Fruit fly (Drosophila melanogaster) whole organism, embryonic: ENCODE data around the gene CG14625.

ENCODE experiments used
- Ada2b ChIP-seq: fragments of 200-800 bp; sonication (Bioruptor generic); IDR thresholded peaks from 2 replicates; pipeline ENCODE4 v1.3.6; 2022; ENCODE audit warnings: missing biosample characterization, missing genetic modification characterization
- Atf3 ChIP-seq: fragments of 200-800 bp; sonication (Bioruptor generic); optimal IDR thresholded peaks from 3 replicates; lab custom pipeline; 2016; ENCODE audit warnings: missing biosample characterization, missing genetic modification characterization
- Bgb ChIP-seq: fragments of 200-800 bp; sonication (Bioruptor generic); IDR thresholded peaks from 2 replicates; pipeline ENCODE4 v1.3.6; 2022; ENCODE audit warnings: missing biosample characterization, missing genetic modification characterization; ENCODE audit not compliant: partially characterized antibody
- CG10366 ChIP-seq: fragments of 200-800 bp; sonication (Bioruptor generic); IDR thresholded peaks from 2 replicates; pipeline ENCODE4 v1.3.6; 2022; ENCODE audit warnings: missing biosample characterization, missing genetic modification characterization
- CG10979 ChIP-seq: fragments of 200-800 bp; sonication (Bioruptor generic); optimal IDR thresholded peaks from 2 replicates; lab custom pipeline; 2018; ENCODE audit warnings: missing biosample characterization, mild to moderate bottlenecking, missing genetic modification characterization, moderate library complexity
- CG12219 ChIP-seq: fragments of 200-800 bp; sonication (Bioruptor generic); optimal IDR thresholded peaks from 3 replicates; lab custom pipeline; 2018; ENCODE audit warnings: missing biosample characterization, mild to moderate bottlenecking, missing genetic modification characterization
- CG12769 ChIP-seq: fragments of 200-800 bp; sonication (Bioruptor generic); optimal IDR thresholded peaks from 2 replicates; lab custom pipeline; 2019; ENCODE audit warnings: missing biosample characterization, mild to moderate bottlenecking, missing genetic modification characterization, moderate library complexity
- CG14441 ChIP-seq: fragments of 200-800 bp; sonication (Bioruptor generic); IDR thresholded peaks from 2 replicates; pipeline ENCODE4 v1.3.6; 2022; ENCODE audit warnings: missing biosample characterization, missing genetic modification characterization
- CG14667 ChIP-seq: fragments of 200-800 bp; sonication (Bioruptor generic); IDR thresholded peaks from 2 replicates; pipeline ENCODE4 v1.3.6; 2022; ENCODE audit warnings: missing biosample characterization, missing genetic modification characterization
- CG1832 ChIP-seq: fragments of 200-800 bp; sonication (Bioruptor generic); optimal IDR thresholded peaks from 2 replicates; lab custom pipeline; 2017; ENCODE audit warnings: missing biosample characterization, mild to moderate bottlenecking, missing genetic modification characterization, inconsistent platforms
- CG32767 ChIP-seq: fragments of 200-800 bp; sonication (Bioruptor generic); IDR thresholded peaks from 2 replicates; pipeline ENCODE4 v1.3.6; 2022; ENCODE audit warnings: missing biosample characterization, missing genetic modification characterization
- CG32772 ChIP-seq: fragments of 200-800 bp; sonication (Bioruptor generic); IDR thresholded peaks from 2 replicates; pipeline ENCODE4 v1.3.6; 2022; ENCODE audit warnings: missing biosample characterization, missing genetic modification characterization
- CG33213 ChIP-seq: fragments of 200-800 bp; sonication (Bioruptor generic); optimal IDR thresholded peaks from 3 replicates; lab custom pipeline; 2016; ENCODE audit warnings: missing biosample characterization, missing genetic modification characterization
- CG33557 ChIP-seq: fragments of 200-800 bp; sonication (Bioruptor generic); optimal IDR thresholded peaks from 2 replicates; lab custom pipeline; 2019; ENCODE audit warnings: missing biosample characterization, mild to moderate bottlenecking, missing genetic modification characterization, moderate library complexity
- CG34376 ChIP-seq: fragments of 200-800 bp; sonication (Bioruptor generic); optimal IDR thresholded peaks from 2 replicates; lab custom pipeline; 2018; ENCODE audit warnings: missing biosample characterization, mild to moderate bottlenecking, missing genetic modification characterization
- CG4328 ChIP-seq: fragments of 200-800 bp; sonication (Bioruptor generic); optimal IDR thresholded peaks from 3 replicates; lab custom pipeline; 2017; ENCODE audit warnings: missing biosample characterization, missing genetic modification reagents, missing genetic modification characterization
- CG5180 ChIP-seq: fragments of 200-800 bp; sonication (Bioruptor generic); optimal IDR thresholded peaks from 3 replicates; lab custom pipeline; 2017; ENCODE audit warnings: missing biosample characterization, missing genetic modification characterization, mild to moderate bottlenecking, moderate library complexity, missing genetic modification reagents
- CG5245 ChIP-seq: fragments of 200-800 bp; sonication (Bioruptor generic); optimal IDR thresholded peaks from 3 replicates; lab custom pipeline; 2016; ENCODE audit warnings: missing biosample characterization, missing genetic modification characterization
- CG8290 ChIP-seq, 3 experiments: fragments of 200-800 bp; sonication (Bioruptor generic); optimal IDR thresholded peaks; 2 replicates each; lab custom pipeline; 2016 to 2019; ENCODE audit warnings: missing biosample characterization in 3 of 3, missing genetic modification characterization in 3 of 3, mild to moderate bottlenecking in 2 of 3, moderate library complexity in 1 of 3
- CG9797 ChIP-seq: fragments of 200-800 bp; sonication (Bioruptor generic); optimal IDR thresholded peaks from 3 replicates; lab custom pipeline; 2018; ENCODE audit warnings: missing biosample characterization, mild to moderate bottlenecking, missing genetic modification characterization
- CkIIα-i1 ChIP-seq: fragments of 200-800 bp; sonication (Bioruptor generic); IDR thresholded peaks from 2 replicates; pipeline ENCODE4 v1.3.6; 2022; ENCODE audit warnings: missing biosample characterization, missing genetic modification characterization
- D19A ChIP-seq: fragments of 200-800 bp; optimal IDR thresholded peaks from 3 replicates; lab custom pipeline; 2019; ENCODE audit warnings: missing biosample characterization, mild to moderate bottlenecking, missing genetic modification characterization, moderate library complexity
- Dip2 ChIP-seq: fragments of 200-800 bp; sonication (Bioruptor generic); IDR thresholded peaks from 2 replicates; pipeline ENCODE4 v1.3.6; 2022; ENCODE audit warnings: missing biosample characterization, missing genetic modification characterization
- Fer2 ChIP-seq: fragments of 200-800 bp; sonication (Bioruptor generic); optimal IDR thresholded peaks from 2 replicates; lab custom pipeline; 2018; ENCODE audit warnings: missing biosample characterization, mild to moderate bottlenecking, missing genetic modification characterization, moderate library complexity
- GATAe ChIP-seq: fragments of 200-800 bp; sonication (Bioruptor generic); conservative IDR thresholded peaks from 2 replicates; pipeline ENCODE4 v1.3.6; 2022; ENCODE audit warnings: missing biosample characterization, missing genetic modification characterization
- HLH3B ChIP-seq: fragments of 200-800 bp; sonication (Bioruptor generic); IDR thresholded peaks from 2 replicates; pipeline ENCODE4 v1.3.6; 2022; ENCODE audit warnings: missing biosample characterization, missing genetic modification characterization
- Hmr ChIP-seq: fragments of 200-800 bp; sonication (Bioruptor generic); optimal IDR thresholded peaks from 3 replicates; lab custom pipeline; 2017; ENCODE audit warnings: mild to moderate bottlenecking, missing biosample characterization, missing genetic modification reagents, missing genetic modification characterization
- Hsf ChIP-seq: fragments of 200-800 bp; sonication (Bioruptor generic); optimal IDR thresholded peaks from 3 replicates; lab custom pipeline; 2016; ENCODE audit warnings: missing biosample characterization, missing genetic modification characterization
- Mrtf ChIP-seq: fragments of 200-800 bp; sonication (Bioruptor generic); IDR thresholded peaks from 3 replicates; pipeline ENCODE4 v1.3.6; 2022; ENCODE audit warnings: missing biosample characterization, missing genetic modification characterization
- NC2α ChIP-seq: fragments of 200-800 bp; sonication (Bioruptor generic); optimal IDR thresholded peaks from 2 replicates; lab custom pipeline; 2016; ENCODE audit warnings: missing biosample characterization, missing genetic modification characterization
- NfI ChIP-seq: fragments of 200-800 bp; sonication (Bioruptor generic); optimal IDR thresholded peaks from 3 replicates; lab custom pipeline; 2018; ENCODE audit warnings: missing biosample characterization, mild to moderate bottlenecking, missing genetic modification characterization, moderate library complexity
- Pdp1 ChIP-seq, 2 experiments: fragments of 200-800 bp; sonication (Bioruptor generic); optimal IDR thresholded peaks; 3 replicates each; lab custom pipeline; 2016; ENCODE audit warnings: missing biosample characterization in 2 of 2, missing genetic modification characterization in 2 of 2, mild to moderate bottlenecking in 1 of 2, moderate library complexity in 1 of 2
- Sox100B ChIP-seq: fragments of 200-800 bp; sonication (Bioruptor generic); optimal IDR thresholded peaks from 3 replicates; lab custom pipeline; 2018; ENCODE audit warnings: missing biosample characterization, mild to moderate bottlenecking, missing genetic modification characterization
- Stat92E ChIP-seq, 3 experiments: fragments of >200 bp in 2 of 3; fragments of 200-800 bp in 1 of 3; sonication (Bioruptor generic) in 1 of 3; optimal IDR thresholded peaks; 2 replicates each; lab custom pipeline; 2017 to 2019; ENCODE audit warnings: missing biosample characterization in 3 of 3, missing genetic modification characterization in 3 of 3, mild to moderate bottlenecking in 1 of 3, moderate library complexity in 1 of 3
- Trl ChIP-seq, 3 experiments: fragments of >200 bp in 2 of 3; fragments of 200-800 bp in 1 of 3; sonication (Bioruptor generic) in 1 of 3; optimal IDR thresholded peaks; 2 replicates in 1 of 3; 3 replicates in 2 of 3; lab custom pipeline; 2016 to 2017; ENCODE audit warnings: missing biosample characterization in 1 of 3, missing genetic modification characterization in 1 of 3
- ash1 ChIP-seq: fragments of 200-800 bp; sonication (Bioruptor generic); optimal IDR thresholded peaks from 2 replicates; lab custom pipeline; 2018; ENCODE audit warnings: missing biosample characterization, mild to moderate bottlenecking, missing genetic modification characterization
- da ChIP-seq: fragments of 200-800 bp; sonication (Bioruptor generic); optimal IDR thresholded peaks from 2 replicates; lab custom pipeline; 2016; ENCODE audit warnings: missing biosample characterization, missing genetic modification characterization
- dan ChIP-seq: fragments of 200-800 bp; sonication (Bioruptor generic); IDR thresholded peaks from 2 replicates; pipeline ENCODE4 v1.3.6; 2022; ENCODE audit warnings: missing biosample characterization, missing genetic modification characterization
- knrl ChIP-seq: fragments of 200-800 bp; sonication (Bioruptor generic); IDR thresholded peaks from 3 replicates; pipeline ENCODE4 v1.3.6; 2022; ENCODE audit warnings: missing biosample characterization, missing genetic modification characterization; ENCODE audit not compliant: partially characterized antibody
- luna ChIP-seq: fragments of 200-800 bp; sonication (Bioruptor generic); optimal IDR thresholded peaks from 2 replicates; lab custom pipeline; 2016; ENCODE audit warnings: missing biosample characterization, missing genetic modification characterization
- nmo ChIP-seq: fragments of 200-800 bp; sonication (Bioruptor generic); optimal IDR thresholded peaks from 2 replicates; lab custom pipeline; 2018; ENCODE audit warnings: missing biosample characterization, mild to moderate bottlenecking, missing genetic modification characterization, moderate library complexity
- oc ChIP-seq: fragments of 200-800 bp; sonication (Bioruptor generic); optimal IDR thresholded peaks from 2 replicates; lab custom pipeline; 2018; ENCODE audit warnings: missing biosample characterization, mild to moderate bottlenecking, missing genetic modification characterization, moderate library complexity
- pb ChIP-seq: fragments of 200-800 bp; sonication (Bioruptor generic); optimal IDR thresholded peaks from 3 replicates; lab custom pipeline; 2016; ENCODE audit warnings: missing biosample characterization, missing genetic modification characterization
- seq ChIP-seq: fragments of 200-800 bp; sonication (Bioruptor generic); IDR thresholded peaks from 2 replicates; pipeline ENCODE4 v1.3.6; 2022; ENCODE audit warnings: missing biosample characterization, missing genetic modification characterization
- shn ChIP-seq: fragments of 200-800 bp; sonication (Bioruptor generic); optimal IDR thresholded peaks from 3 replicates; lab custom pipeline; 2016; ENCODE audit warnings: missing biosample characterization, missing genetic modification characterization
- sisA ChIP-seq: fragments of 200-800 bp; sonication (Bioruptor generic); IDR thresholded peaks from 2 replicates; pipeline ENCODE4 v1.3.6; 2022; ENCODE audit warnings: missing biosample characterization, missing genetic modification characterization
- slbo ChIP-seq: fragments of 200-800 bp; sonication (Bioruptor generic); IDR thresholded peaks from 2 replicates; pipeline ENCODE4 v1.3.6; 2022; ENCODE audit warnings: missing biosample characterization, missing genetic modification characterization
- stc ChIP-seq: fragments of 200-800 bp; sonication (Bioruptor generic); IDR thresholded peaks from 2 replicates; pipeline ENCODE4 v1.3.6; 2022; ENCODE audit warnings: missing biosample characterization, missing genetic modification characterization
- tio ChIP-seq: fragments of 200-800 bp; sonication (Bioruptor generic); optimal IDR thresholded peaks from 2 replicates; lab custom pipeline; 2017; ENCODE audit warnings: missing biosample characterization, missing genetic modification characterization, inconsistent platforms
- ttk ChIP-seq: fragments of 200-800 bp; sonication (Bioruptor generic); IDR thresholded peaks from 2 replicates; pipeline ENCODE4 v2.1.2; 2022; ENCODE audit warnings: missing biosample characterization, missing genetic modification characterization
- wdn ChIP-seq: fragments of 200-800 bp; sonication (Bioruptor generic); IDR thresholded peaks from 2 replicates; pipeline ENCODE4 v1.3.6; 2022; ENCODE audit warnings: missing biosample characterization, missing genetic modification characterization

Gene CG14625

DNA sequence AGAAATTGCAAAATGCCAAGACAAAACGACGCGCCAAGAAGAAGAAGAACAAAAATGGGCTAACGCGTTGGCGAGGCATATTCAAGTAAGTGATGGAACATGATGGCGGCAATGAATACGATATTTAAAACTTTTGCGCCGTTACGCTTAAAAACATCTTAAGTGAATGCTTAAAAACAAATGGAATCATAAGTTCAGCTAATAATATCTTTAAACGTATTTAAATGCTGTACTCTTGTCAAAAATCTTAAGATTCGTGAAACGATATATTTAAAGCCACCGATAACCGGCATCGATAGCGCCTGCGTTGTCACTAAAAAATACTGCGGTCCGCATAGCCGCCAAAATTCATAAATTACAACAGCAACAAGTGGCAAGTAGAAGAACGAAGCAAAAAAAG, 40.5 kb downstream of the CG14625 start, which contains the start of gene CG11403 (continued):
- TF ChIP-seq seq (GFP tag; lab: Robert Waterston, UW) (no peak), stc (no peak), CG8290 (GFP tag; optimal IDR thresholded peaks at IDR 0.05; lab: Kevin White, UChicago) (peak; percentile 12), CG8290 (tag; optimal IDR thresholded peaks at IDR 0.05; lab: Kevin White, UChicago) (no peak), Hmr (GFP tag; lab: Kevin White, UChicago) (peak; percentile 7), CG14441 (GFP tag; lab: Robert Waterston, UW) (no peak), CG12769 (tag; lab: Kevin White, UChicago) (no peak), CG33213 (GFP tag; lab: Kevin White, UChicago) (peak; percentile 23), dan (GFP tag; lab: Robert Waterston, UW) (no peak), CG4328 (GFP tag; lab: Kevin White, UChicago) (no peak), Bgb (peak; percentile 64), CkIIα-i1 (GFP tag; lab: Robert Waterston, UW) (no peak), tio (no peak), CG12219 (GFP tag; lab: Kevin White, UChicago) (no peak), D19A (tag; lab: Kevin White, UChicago) (no peak), GATAe (GFP tag; lab: Robert Waterston, UW) (no peak), luna (GFP tag; lab: Kevin White, UChicago) (no peak), HLH3B (GFP tag; lab: Robert Waterston, UW) (no peak), CG34376 (GFP tag; lab: Kevin White, UChicago) (no peak), NfI (no peak), Fer2 (no peak), CG32767 (no peak), knrl (GFP tag; lab: Robert Waterston, UW) (peak; percentile 87), CG5180 (GFP tag; lab: Kevin White, UChicago) (no peak), Ada2b (no peak), Pdp1 (GFP tag; optimal IDR thresholded peaks at IDR 0.05; lab: Kevin White, UChicago) (peak in 1 of 2 experiments; percentile 37), Mrtf (GFP tag; lab: Robert Waterston, UW) (no peak), Atf3 (GFP tag; lab: Kevin White, UChicago) (no peak), Dip2 (GFP tag; lab: Robert Waterston, UW) (no peak), Stat92E (GFP tag; optimal IDR thresholded peaks at IDR 0.05; lab: Kevin White, UChicago) (no peak), ash1 (no peak), CG14667 (GFP tag; lab: Robert Waterston, UW) (no peak), CG1832 (GFP tag; lab: Kevin White, UChicago) (no peak), nmo (GFP tag; lab: Kevin White, UChicago) (peak; percentile 55), slbo (0 out of 2 replicates have a peak, but pooled peaks have one; percentile 8), da (GFP tag; lab: Kevin White, UChicago) (no peak), shn (no peak), NC2α (GFP tag; lab: Kevin White, UChicago) (no peak), oc (tag; lab: Kevin White, UChicago) (no peak), CG9797 (GFP tag; lab: Kevin White, UChicago) (peak; percentile 80), Trl (optimal IDR thresholded peaks at IDR 0.05; lab: Kevin White, UChicago) (no peak), Trl (GFP tag; optimal IDR thresholded peaks at IDR 0.05; lab: Kevin White, UChicago) (no peak), CG5245 (no peak), CG32772 (GFP tag; lab: Robert Waterston, UW) (no peak), CG10366 (GFP tag; lab: Robert Waterston, UW) (no peak), pb (GFP tag; lab: Kevin White, UChicago) (no peak), ttk (GFP tag; lab: Robert Waterston, UW) (no peak), Sox100B (no peak), Hsf (GFP tag; lab: Kevin White, UChicago) (peak; percentile 32), CG33557 (GFP tag; lab: Kevin White, UChicago) (no peak), wdn (GFP tag; lab: Robert Waterston, UW) (no peak), CG10979 (tag; lab: Kevin White, UChicago) (no peak), sisA (GFP tag; lab: Robert Waterston, UW) (no peak)
